Fruit fly (Drosophila melanogaster) whole organism, embryonic: ENCODE measurements around the gene CG14718.

Source experiments
- Abd-B ChIP-seq: fragments of 200-800 bp; sonication (Bioruptor generic); optimal IDR thresholded peaks from 2 replicates; lab custom pipeline; 2018; ENCODE audit warnings: missing biosample characterization, mild to moderate bottlenecking, missing genetic modification characterization, moderate library complexity
- Awh ChIP-seq: fragments of 200-800 bp; sonication (Bioruptor generic); IDR thresholded peaks from 2 replicates; pipeline ENCODE4, ENCODE4 v1.3.6; 2022; ENCODE audit warnings: missing biosample characterization, missing genetic modification characterization
- CG10274 ChIP-seq: fragments of 200-800 bp; sonication (Bioruptor generic); optimal IDR thresholded peaks from 3 replicates; lab custom pipeline; 2017; ENCODE audit warnings: missing biosample characterization, mild to moderate bottlenecking, missing genetic modification characterization
- CG10462 ChIP-seq: fragments of 200-800 bp; sonication (Bioruptor generic); optimal IDR thresholded peaks from 2 replicates; lab custom pipeline; 2016; ENCODE audit warnings: missing biosample characterization, missing genetic modification characterization
- CG10979 ChIP-seq: fragments of 200-800 bp; sonication (Bioruptor generic); optimal IDR thresholded peaks from 2 replicates; lab custom pipeline; 2018; ENCODE audit warnings: missing biosample characterization, mild to moderate bottlenecking, missing genetic modification characterization, moderate library complexity
- CG11247 ChIP-seq: fragments of 200-800 bp; sonication (Bioruptor generic); IDR thresholded peaks from 2 replicates; pipeline ENCODE4 v1.3.6; 2022; ENCODE audit warnings: missing biosample characterization, missing genetic modification characterization
- CG12155 ChIP-seq: fragments of 200-800 bp; sonication (Bioruptor generic); optimal IDR thresholded peaks from 3 replicates; lab custom pipeline; 2016; ENCODE audit warnings: missing biosample characterization, missing genetic modification characterization
- CG13894 ChIP-seq: fragments of 200-800 bp; sonication (Bioruptor generic); optimal IDR thresholded peaks from 3 replicates; lab custom pipeline; 2018; ENCODE audit warnings: missing biosample characterization, mild to moderate bottlenecking, missing genetic modification characterization, moderate library complexity
- CG14014 ChIP-seq: fragments of 200-800 bp; sonication (Bioruptor generic); IDR thresholded peaks from 2 replicates; pipeline ENCODE4 v1.3.6; 2022; ENCODE audit warnings: missing biosample characterization, missing genetic modification characterization
- CG15269 ChIP-seq: fragments of 200-800 bp; sonication (Bioruptor generic); optimal IDR thresholded peaks from 2 replicates; lab custom pipeline; 2018; ENCODE audit warnings: missing biosample characterization, mild to moderate bottlenecking, missing genetic modification characterization, moderate library complexity
- CG16863 ChIP-seq: fragments of 200-800 bp; sonication (Bioruptor generic); optimal IDR thresholded peaks from 3 replicates; lab custom pipeline; 2016; ENCODE audit warnings: missing biosample characterization, missing genetic modification characterization
- CG17912 ChIP-seq: fragments of 200-800 bp; sonication (Bioruptor generic); optimal IDR thresholded peaks from 2 replicates; lab custom pipeline; 2018; ENCODE audit warnings: missing biosample characterization, mild to moderate bottlenecking, missing genetic modification characterization
- CG18476 ChIP-seq: fragments of 200-800 bp; sonication (Bioruptor generic); optimal IDR thresholded peaks from 2 replicates; lab custom pipeline; 2016; ENCODE audit warnings: missing biosample characterization, mild to moderate bottlenecking, missing genetic modification characterization
- CG2199 ChIP-seq: fragments of 200-800 bp; sonication (Bioruptor generic); IDR thresholded peaks from 3 replicates; pipeline ENCODE4 v1.3.6; 2022; ENCODE audit warnings: missing biosample characterization, missing genetic modification characterization
- CG3163 ChIP-seq: fragments of 200-800 bp; sonication (Bioruptor generic); optimal IDR thresholded peaks from 3 replicates; lab custom pipeline; 2016; ENCODE audit warnings: missing biosample characterization, missing genetic modification characterization
- CG3407 ChIP-seq: fragments of 200-800 bp; sonication (Bioruptor generic); optimal IDR thresholded peaks from 2 replicates; lab custom pipeline; 2018; ENCODE audit warnings: missing biosample characterization, mild to moderate bottlenecking, missing genetic modification characterization
- CG3726 ChIP-seq: fragments of 200-800 bp; sonication (Bioruptor generic); IDR thresholded peaks from 3 replicates; pipeline ENCODE4, ENCODE4 v1.3.6; 2022; ENCODE audit warnings: missing biosample characterization, missing genetic modification characterization
- CG4424 ChIP-seq: fragments of 200-800 bp; sonication (Bioruptor generic); optimal IDR thresholded peaks from 3 replicates; lab custom pipeline; 2016; ENCODE audit warnings: missing biosample characterization, missing genetic modification characterization
- CG4617 ChIP-seq: fragments of 200-800 bp; sonication (Bioruptor generic); optimal IDR thresholded peaks from 3 replicates; lab custom pipeline; 2016; ENCODE audit warnings: missing biosample characterization, missing genetic modification characterization, borderline replicate concordance
- CG6254 ChIP-seq: fragments of 200-800 bp; sonication (Bioruptor generic); optimal IDR thresholded peaks from 3 replicates; lab custom pipeline; 2017; ENCODE audit warnings: mild to moderate bottlenecking, missing biosample characterization, missing genetic modification reagents, missing genetic modification characterization
- CG8281 ChIP-seq: fragments of 200-800 bp; sonication (Bioruptor generic); optimal IDR thresholded peaks from 2 replicates; lab custom pipeline; 2018; ENCODE audit warnings: missing biosample characterization, mild to moderate bottlenecking, missing genetic modification characterization, moderate library complexity
- E2f2 ChIP-seq: fragments of 200-800 bp; sonication (Bioruptor generic); IDR thresholded peaks from 2 replicates; pipeline ENCODE4 v1.3.6; 2022; ENCODE audit warnings: missing biosample characterization, missing genetic modification characterization
- Elba2 ChIP-seq: fragments of 200-800 bp; sonication (Bioruptor generic); optimal IDR thresholded peaks from 3 replicates; lab custom pipeline; 2016; ENCODE audit warnings: missing biosample characterization, missing genetic modification characterization
- HLH3B ChIP-seq: fragments of 200-800 bp; sonication (Bioruptor generic); IDR thresholded peaks from 2 replicates; pipeline ENCODE4 v1.3.6; 2022; ENCODE audit warnings: missing biosample characterization, missing genetic modification characterization
- Hr3 ChIP-seq: fragments of 200-800 bp; sonication (Bioruptor generic); optimal IDR thresholded peaks from 3 replicates; lab custom pipeline; 2016; ENCODE audit warnings: missing biosample characterization, missing genetic modification characterization
- Hr39 ChIP-seq: fragments of >200 bp; optimal IDR thresholded peaks from 2 replicates; lab custom pipeline; 2017
- Hr78 ChIP-seq, 2 experiments: fragments of 200-800 bp in 1 of 2; fragments of >200 bp in 1 of 2; sonication (Bioruptor generic) in 1 of 2; optimal IDR thresholded peaks; 2 replicates each; lab custom pipeline; 2017 to 2019; ENCODE audit warnings: missing biosample characterization in 2 of 2, missing genetic modification characterization in 2 of 2, mild to moderate bottlenecking in 1 of 2, moderate library complexity in 1 of 2
- Lhr ChIP-seq: fragments of 200-800 bp; sonication (Bioruptor generic); optimal IDR thresholded peaks from 3 replicates; lab custom pipeline; 2017; ENCODE audit warnings: mild to moderate bottlenecking, missing biosample characterization, missing genetic modification reagents, missing genetic modification characterization
- Meics ChIP-seq: fragments of 200-800 bp; sonication (Bioruptor generic); optimal IDR thresholded peaks from 2 replicates; lab custom pipeline; 2017; ENCODE audit warnings: missing biosample characterization, mild to moderate bottlenecking, missing genetic modification characterization
- Myb ChIP-seq: fragments of 200-800 bp; sonication (Bioruptor generic); optimal IDR thresholded peaks from 2 replicates; lab custom pipeline; 2016; ENCODE audit warnings: missing biosample characterization, missing genetic modification characterization
- Opbp ChIP-seq: fragments of 200-800 bp; sonication (Bioruptor generic); IDR thresholded peaks from 3 replicates; pipeline ENCODE4 v1.3.6; 2022; ENCODE audit warnings: missing biosample characterization, missing genetic modification characterization; ENCODE audit not compliant: partially characterized antibody
- Pdp1 ChIP-seq, 2 experiments: fragments of 200-800 bp; sonication (Bioruptor generic); optimal IDR thresholded peaks; 3 replicates each; lab custom pipeline; 2016; ENCODE audit warnings: missing biosample characterization in 2 of 2, missing genetic modification characterization in 2 of 2, mild to moderate bottlenecking in 1 of 2, moderate library complexity in 1 of 2
- ac ChIP-seq: fragments of 200-800 bp; sonication (Bioruptor generic); optimal IDR thresholded peaks from 3 replicates; lab custom pipeline; 2017; ENCODE audit warnings: missing biosample characterization, mild to moderate bottlenecking, missing genetic modification characterization
- bbx ChIP-seq: fragments of 200-800 bp; sonication (Bioruptor generic); IDR thresholded peaks from 2 replicates; pipeline ENCODE4 v1.3.6; 2022; ENCODE audit warnings: missing biosample characterization, missing genetic modification characterization; ENCODE audit not compliant: partially characterized antibody
- cad ChIP-seq: fragments of >200 bp; optimal IDR thresholded peaks from 2 replicates; lab custom pipeline; 2017; ENCODE audit warnings: missing biosample characterization, missing genetic modification characterization
- ci ChIP-seq: fragments of 200-800 bp; sonication (Bioruptor generic); IDR thresholded peaks from 3 replicates; pipeline ENCODE4 v1.3.6; 2022; ENCODE audit warnings: missing biosample characterization, missing genetic modification characterization
- cwo ChIP-seq: fragments of 200-800 bp; sonication (Bioruptor generic); optimal IDR thresholded peaks from 3 replicates; lab custom pipeline; 2017; ENCODE audit warnings: missing biosample characterization, missing genetic modification characterization, mild to moderate bottlenecking, moderate library complexity, missing genetic modification reagents
- dm ChIP-seq: fragments of 200-800 bp; sonication (Bioruptor generic); optimal IDR thresholded peaks from 3 replicates; lab custom pipeline; 2016; ENCODE audit warnings: missing biosample characterization, missing genetic modification characterization
- ems ChIP-seq: fragments of 200-800 bp; sonication (Bioruptor generic); optimal IDR thresholded peaks from 3 replicates; lab custom pipeline; 2016; ENCODE audit warnings: missing biosample characterization, missing genetic modification characterization
- eyg ChIP-seq: fragments of 200-800 bp; sonication (Bioruptor generic); optimal IDR thresholded peaks from 3 replicates; lab custom pipeline; 2016; ENCODE audit warnings: missing biosample characterization, missing genetic modification characterization
- gsb-n ChIP-seq: fragments of 200-800 bp; sonication (Bioruptor generic); optimal IDR thresholded peaks from 3 replicates; lab custom pipeline; 2018; ENCODE audit warnings: missing biosample characterization, mild to moderate bottlenecking, missing genetic modification characterization
- hbn ChIP-seq: fragments of 200-800 bp; sonication (Bioruptor generic); IDR thresholded peaks from 2 replicates; pipeline ENCODE4 v1.3.6; 2022; ENCODE audit warnings: missing biosample characterization, missing genetic modification characterization; ENCODE audit not compliant: partially characterized antibody
- inv ChIP-seq: fragments of 200-800 bp; sonication (Bioruptor generic); IDR thresholded peaks from 2 replicates; pipeline ENCODE4 v1.3.6; 2022; ENCODE audit warnings: missing biosample characterization, missing genetic modification characterization; ENCODE audit not compliant: partially characterized antibody
- lbe ChIP-seq: fragments of 200-800 bp; sonication (Bioruptor generic); optimal IDR thresholded peaks from 2 replicates; lab custom pipeline; 2016; ENCODE audit warnings: missing biosample characterization, mild to moderate bottlenecking, missing genetic modification characterization
- nmo ChIP-seq: fragments of 200-800 bp; sonication (Bioruptor generic); optimal IDR thresholded peaks from 2 replicates; lab custom pipeline; 2018; ENCODE audit warnings: missing biosample characterization, mild to moderate bottlenecking, missing genetic modification characterization, moderate library complexity
- sd ChIP-seq: fragments of 200-800 bp; sonication (Bioruptor generic); optimal IDR thresholded peaks from 3 replicates; lab custom pipeline; 2018; ENCODE audit warnings: missing biosample characterization, mild to moderate bottlenecking, missing genetic modification characterization, moderate library complexity
- seq ChIP-seq: fragments of 200-800 bp; sonication (Bioruptor generic); IDR thresholded peaks from 2 replicates; pipeline ENCODE4 v1.3.6; 2022; ENCODE audit warnings: missing biosample characterization, missing genetic modification characterization
- sr ChIP-seq: fragments of 200-800 bp; sonication (Bioruptor generic); IDR thresholded peaks from 3 replicates; pipeline ENCODE4 v1.3.6; 2022; ENCODE audit warnings: missing biosample characterization, missing genetic modification characterization
- vvl ChIP-seq: fragments of 200-800 bp; sonication (Bioruptor generic); IDR thresholded peaks from 2 replicates; pipeline ENCODE4 v1.3.6; 2022; ENCODE audit warnings: missing biosample characterization, missing genetic modification characterization
- zfh2 ChIP-seq: fragments of 200-800 bp; sonication (Bioruptor generic); optimal IDR thresholded peaks from 2 replicates; lab custom pipeline; 2016; ENCODE audit warnings: missing biosample characterization, missing genetic modification characterization

The CG14718 gene

dm6 chr3R:11655873-11656374, 44.5 kb upstream of the CG14718 start, which contains the start of gene CG42327 (continued):
- peak in 1 of 2 experiments; percentile 83 for TF ChIP-seq Hr78 (GFP tag; optimal IDR thresholded peaks at IDR 0.05; lab: Kevin White, UChicago)
- TF ChIP-seq sr (GFP tag; lab: Robert Waterston, UW), result peak; percentile 84; the same call in 2 of the 3 replicates
- TF ChIP-seq CG3726 (GFP tag; lab: Robert Waterston, UW), result peak; percentile 93
- TF ChIP-seq CG6254 (GFP tag; lab: Kevin White, UChicago), result peak; percentile 95
- peak; percentile 65 for TF ChIP-seq CG13894 (tag; lab: Kevin White, UChicago)
- peak; percentile 91 for TF ChIP-seq CG11247 (GFP tag; lab: Robert Waterston, UW)
- peak; percentile 92 for TF ChIP-seq Hr3 (GFP tag; lab: Kevin White, UChicago)
- TF ChIP-seq sd (tag; lab: Kevin White, UChicago), result peak; percentile 73
- TF ChIP-seq ac (GFP tag; lab: Kevin White, UChicago), result peak; percentile 90
- TF ChIP-seq CG10274 (GFP tag; lab: Kevin White, UChicago), result peak; percentile 70
- TF ChIP-seq CG18476 (GFP tag; lab: Kevin White, UChicago), result peak; percentile 86
- TF ChIP-seq zfh2 (GFP tag; lab: Kevin White, UChicago), result peak; percentile 20
- peak; percentile 89 for TF ChIP-seq cwo (GFP tag; lab: Kevin White, UChicago)
- peak; percentile 87 for TF ChIP-seq CG16863 (GFP tag; lab: Kevin White, UChicago)
- TF ChIP-seq eyg (GFP tag; lab: Kevin White, UChicago), result peak; percentile 56
- TF ChIP-seq lbe (GFP tag; lab: Kevin White, UChicago), result peak; percentile 93
- TF ChIP-seq gsb-n (tag; lab: Kevin White, UChicago), result peak; percentile 97
- TF ChIP-seq Myb (GFP tag; lab: Kevin White, UChicago), result peak; percentile 45
- TF ChIP-seq bbx (GFP tag; lab: Robert Waterston, UW), result peak; percentile 45
- peak; percentile 89 for TF ChIP-seq CG3163 (GFP tag; lab: Kevin White, UChicago)
- TF ChIP-seq inv (GFP tag; lab: Robert Waterston, UW), result peak; percentile 16; the same call in 1 of the 2 replicates
- TF ChIP-seq Opbp (GFP tag; lab: Robert Waterston, UW), result 0 out of 3 replicates have a peak, but pooled peaks have one; percentile 43
- peak; percentile 93 for TF ChIP-seq CG10462 (GFP tag; lab: Kevin White, UChicago)
- no peak for TF ChIP-seq Hr39 (lab: Kevin White, UChicago)
- peak; percentile 95 for TF ChIP-seq CG3407 (GFP tag; lab: Kevin White, UChicago)
- peak; percentile 90 for TF ChIP-seq Meics
- peak; percentile 93 for TF ChIP-seq nmo (GFP tag; lab: Kevin White, UChicago)
- TF ChIP-seq Lhr (GFP tag; lab: Kevin White, UChicago), result peak; percentile 81
- TF ChIP-seq CG17912 (GFP tag; lab: Kevin White, UChicago), result peak; percentile 53
- TF ChIP-seq CG4617 (GFP tag; lab: Kevin White, UChicago), result peak; percentile 77
- TF ChIP-seq Abd-B, result peak; percentile 86
- TF ChIP-seq CG14014 (GFP tag; lab: Robert Waterston, UW), result peak; percentile 90
- TF ChIP-seq ci (GFP tag; lab: Robert Waterston, UW), result peak; percentile 99
- peak; percentile 96 for TF ChIP-seq CG10979 (tag; lab: Kevin White, UChicago)
- no peak for TF ChIP-seq cad
- TF ChIP-seq Elba2 (GFP tag; lab: Kevin White, UChicago), result peak; percentile 51
- TF ChIP-seq Pdp1 (GFP tag; optimal IDR thresholded peaks at IDR 0.05; lab: Kevin White, UChicago), result peak; percentile 60 to 73
- TF ChIP-seq CG2199 (GFP tag; lab: Robert Waterston, UW), result peak; percentile 84
- peak; percentile 95 for TF ChIP-seq CG4424 (GFP tag; lab: Kevin White, UChicago)
- TF ChIP-seq HLH3B, result peak; percentile 96
- peak; percentile 97 for TF ChIP-seq Awh (GFP tag; lab: Robert Waterston, UW)
- TF ChIP-seq E2f2, result peak; percentile 82
- TF ChIP-seq vvl, result peak; percentile 98
- peak; percentile 75 for TF ChIP-seq CG8281 (tag; lab: Kevin White, UChicago)
- TF ChIP-seq dm (GFP tag; lab: Kevin White, UChicago), result peak; percentile 65
- TF ChIP-seq CG12155, result peak; percentile 85
- peak; percentile 94 for TF ChIP-seq CG15269 (tag; lab: Kevin White, UChicago)
- TF ChIP-seq hbn (GFP tag; lab: Robert Waterston, UW), result no peak
- peak; percentile 96 for TF ChIP-seq seq (GFP tag; lab: Robert Waterston, UW)
- peak; percentile 85 for TF ChIP-seq ems (GFP tag; lab: Kevin White, UChicago)
